Worm (Caenorhabditis elegans) whole organism, dauer: ENCODE measurements around the gene C01F1.6.

Experiments used
- unc-62 ChIP-seq: sonication (generic microtip); optimal IDR thresholded peaks from 2 replicates; lab custom pipeline; 2017; ENCODE audit warnings: missing biosample characterization, missing genetic modification reagents, missing genetic modification characterization

Gene C01F1.6

DNA sequence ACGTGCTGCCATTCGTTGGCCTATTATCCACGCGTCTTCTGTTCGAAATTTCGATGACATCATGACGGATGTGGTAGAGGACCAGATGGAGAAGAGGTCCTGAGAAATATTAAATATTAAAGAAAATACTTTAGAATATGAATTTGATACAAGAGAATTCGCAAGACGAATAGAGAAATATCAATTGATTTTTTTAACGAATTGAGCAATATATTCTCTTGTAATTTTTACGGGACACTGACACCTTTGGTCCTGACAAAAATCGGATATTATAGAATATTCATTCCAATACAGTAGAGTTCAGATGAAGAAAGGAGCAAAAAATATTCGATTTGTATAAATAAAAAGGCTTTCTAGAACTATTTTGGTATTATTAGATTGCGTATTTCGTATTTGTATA is at the start of gene C01F1.6:
TSS of gene C01F1.6 (minus strand) at position 101 of the 400 bp plus-strand sequence.
- no peak for TF ChIP-seq unc-62 (GFP tag; lab: Kevin White, UChicago)

ce11 chrII:4337731-4338130 is 49.7 kb upstream of the C01F1.6 start:
- TF ChIP-seq unc-62 (GFP tag; lab: Kevin White, UChicago) = no peak

DNA sequence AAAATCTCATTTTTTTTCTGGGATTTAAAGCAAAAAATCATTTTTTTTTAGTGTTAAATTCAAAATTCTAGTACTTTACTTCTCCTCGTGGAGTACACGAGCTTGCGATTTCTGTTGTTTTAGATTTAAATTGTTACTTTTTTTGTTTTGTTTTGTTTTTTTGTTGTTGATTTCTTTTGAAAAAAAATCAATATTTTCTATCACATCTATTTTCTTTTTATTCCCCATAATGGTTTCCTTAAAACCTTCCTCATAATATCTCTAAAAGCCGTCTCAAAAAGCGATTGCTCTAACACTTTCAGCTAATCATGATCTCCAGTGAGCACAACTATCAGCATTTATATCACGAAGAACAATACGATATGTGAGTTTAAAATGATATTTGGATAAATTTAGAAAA is 46.4 kb upstream of the C01F1.6 start, which contains the start of gene madf-3:
TSS of gene madf-3 (plus strand) at position 301 of the 400 bp plus-strand sequence.
- no peak for TF ChIP-seq unc-62 (GFP tag; lab: Kevin White, UChicago)

DNA sequence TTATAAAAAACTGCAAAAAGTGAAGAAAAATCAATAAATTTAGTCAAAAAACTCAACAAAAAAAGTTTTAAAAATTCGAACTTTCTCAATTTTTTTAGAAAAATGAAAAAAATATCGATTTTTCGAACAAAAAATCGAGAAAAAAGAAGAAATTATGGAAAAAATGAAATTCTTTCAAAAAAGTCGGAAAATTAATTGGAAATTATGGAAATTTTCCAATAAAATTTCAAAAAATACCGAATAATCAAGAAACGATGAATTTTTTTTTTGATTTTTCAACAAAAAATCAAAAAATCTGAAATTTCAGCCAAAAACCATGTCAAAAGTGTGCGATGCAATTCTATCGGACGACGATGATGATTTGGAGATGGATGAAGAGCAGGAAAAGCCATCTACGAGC is 40.7 kb upstream of the C01F1.6 start, which contains the start of gene H20J04.4:
TSS of gene H20J04.4 (plus strand) at position 301 of the 400 bp plus-strand sequence.
- TF ChIP-seq unc-62 (GFP tag; lab: Kevin White, UChicago) = no peak

DNA sequence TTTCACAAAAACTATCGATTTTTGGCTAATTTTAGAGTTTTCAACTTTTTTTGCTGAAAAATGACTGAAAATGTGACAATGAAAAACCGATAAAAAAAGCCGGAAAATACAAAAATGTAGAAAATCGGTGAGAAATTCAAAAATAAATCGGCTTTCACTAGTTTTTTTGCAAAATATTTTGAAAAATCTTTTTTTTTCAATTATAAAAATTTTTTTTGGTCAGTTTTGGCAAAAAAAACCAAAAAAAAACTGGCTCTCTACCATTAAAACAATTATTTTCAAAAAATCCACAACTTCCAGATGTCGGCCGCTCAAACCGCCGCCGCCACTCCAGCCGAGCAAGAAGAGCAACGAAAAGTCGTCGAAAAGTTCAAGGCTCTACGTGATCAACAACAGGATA is 38.4 kb upstream of the C01F1.6 start, which contains the start of gene pfd-2:
TSS of gene pfd-2 (plus strand) at position 301 of the 400 bp plus-strand sequence.
- no peak for TF ChIP-seq unc-62 (GFP tag; lab: Kevin White, UChicago)

DNA sequence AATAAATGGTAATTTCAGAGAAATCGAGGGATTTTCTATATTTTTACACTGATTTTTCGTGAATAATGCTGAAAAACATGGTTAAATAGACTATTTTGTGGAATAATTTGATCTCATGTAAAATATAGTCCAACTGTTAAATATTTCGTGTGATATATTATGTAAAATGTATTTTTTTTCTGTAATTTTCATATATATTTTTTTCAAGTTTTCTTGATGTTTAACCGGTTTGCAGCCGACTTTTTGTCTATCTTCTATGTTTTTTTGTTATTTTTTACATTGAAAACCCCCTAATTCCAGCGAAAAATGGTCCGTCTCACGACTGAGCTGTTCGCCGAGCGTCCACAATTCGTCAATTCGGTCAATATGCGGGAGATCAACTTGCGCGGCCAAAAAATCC is 36.0 kb upstream of the C01F1.6 start, which contains the start of gene mog-2:
TSS of gene mog-2 (plus strand) at position 301 of the 400 bp plus-strand sequence.
- TF ChIP-seq unc-62 (GFP tag; lab: Kevin White, UChicago) = no peak

ce11 chrII:4322871-4323270 is 34.9 kb upstream of the C01F1.6 start, which contains the start of gene H20J04.6:
H20J04.6 (plus strand) TSS chrII:4323256.
- no peak for TF ChIP-seq unc-62 (GFP tag; lab: Kevin White, UChicago)

DNA sequence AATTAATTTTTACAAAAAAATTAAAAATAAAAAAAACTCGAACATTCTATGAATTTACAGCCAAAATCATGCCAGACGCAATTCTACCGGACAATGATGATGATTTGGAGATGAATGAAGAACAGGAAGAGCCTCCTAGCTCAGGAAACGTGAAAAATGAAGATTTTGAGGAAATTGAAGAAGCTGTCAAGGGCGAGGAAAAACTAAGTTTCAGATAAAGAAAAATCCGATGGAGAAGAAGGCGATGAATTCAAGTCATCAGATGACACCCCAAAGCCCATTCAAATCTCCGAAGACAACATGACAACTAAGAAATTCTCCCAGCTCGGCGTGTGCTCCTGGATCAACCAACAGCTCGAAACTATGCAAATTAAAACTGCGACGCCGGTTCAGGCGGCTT is 33.8 kb upstream of the C01F1.6 start, which contains the start of gene Y52E8A.1:
TSS of gene Y52E8A.1 (plus strand) at position 301 of the 400 bp plus-strand sequence.
- TF ChIP-seq unc-62 (GFP tag; lab: Kevin White, UChicago) = no peak

DNA sequence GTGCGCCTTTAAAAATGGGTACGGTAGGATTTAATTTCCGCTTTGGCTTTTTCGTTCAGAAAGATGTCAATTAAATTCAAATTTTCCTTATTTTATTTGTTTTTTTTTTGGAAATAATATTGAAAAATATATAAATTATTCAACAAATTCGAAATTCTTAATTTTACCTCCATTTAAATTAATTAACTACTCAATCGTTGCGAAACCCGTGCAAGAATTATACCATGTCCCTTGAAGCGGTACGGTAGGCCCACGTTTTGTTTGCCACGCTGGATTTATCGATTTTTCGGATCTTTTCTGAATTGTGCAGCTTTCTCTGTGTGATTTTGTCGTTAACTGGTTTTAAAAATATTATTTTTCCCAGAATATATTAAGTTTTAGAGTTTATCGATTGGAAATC is 32.4 kb upstream of the C01F1.6 start, which contains the start of gene Y52E8A.2:
TSS of gene Y52E8A.2 (plus strand) at position 382 of the 400 bp plus-strand sequence.
- no peak for TF ChIP-seq unc-62 (GFP tag; lab: Kevin White, UChicago)

- no peak for TF ChIP-seq unc-62 (GFP tag; lab: Kevin White, UChicago)
Observed at ce11 chrII:4319537-4320019, 31.6 kb upstream of the C01F1.6 start, which contains the start of gene Y52E8A.6. Y52E8A.6 (minus strand) TSS chrII:4319969.

DNA sequence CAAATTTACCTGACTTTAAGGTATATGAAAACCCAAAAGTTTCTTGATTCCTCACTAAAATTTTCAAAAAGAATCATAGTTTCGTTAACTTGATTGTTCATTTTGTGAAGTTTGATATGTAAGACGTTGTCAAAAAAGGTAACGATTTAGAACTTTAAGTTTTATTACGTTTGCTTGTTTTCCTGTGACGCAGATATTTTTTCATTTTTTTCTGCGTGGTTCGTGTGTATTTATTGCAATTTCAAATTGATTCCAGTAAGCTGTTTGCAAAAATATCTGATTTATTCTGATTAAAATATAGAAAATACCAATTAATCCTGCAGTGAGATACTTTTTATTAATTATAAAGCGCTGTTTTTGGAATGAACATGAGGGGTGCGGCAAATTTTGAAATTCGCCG is 28.0 kb upstream of the C01F1.6 start, which contains the start of gene srw-40:
TSS of gene srw-40 (minus strand) at position 101 of the 400 bp plus-strand sequence.
- TF ChIP-seq unc-62 (GFP tag; lab: Kevin White, UChicago) = no peak

DNA sequence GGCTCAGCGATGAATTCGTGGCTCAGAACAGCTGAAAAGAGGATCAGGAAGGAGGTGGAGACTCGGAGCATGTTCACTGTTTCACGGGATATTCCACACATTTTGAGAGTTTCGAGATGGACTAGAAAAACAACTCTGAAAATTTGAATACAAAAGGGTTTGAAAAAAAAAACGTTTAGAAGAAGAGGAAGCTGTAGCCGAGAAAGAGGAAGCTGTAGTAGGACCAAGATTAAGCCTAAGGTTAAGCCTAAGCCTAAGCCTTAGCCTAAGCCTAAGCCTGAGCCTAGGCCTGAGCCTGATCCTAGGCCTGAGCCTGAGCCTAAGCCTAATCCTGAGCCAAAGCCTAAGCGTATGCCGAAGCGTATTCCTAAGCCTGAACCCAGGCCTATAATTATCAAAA is 24.1 kb upstream of the C01F1.6 start, which contains the start of gene plep-1:
TSS of gene plep-1 (minus strand) at position 101 of the 400 bp plus-strand sequence.
- TF ChIP-seq unc-62 (GFP tag; lab: Kevin White, UChicago) = no peak

ce11 chrII:4306921-4307630 is 19.1 kb upstream of the C01F1.6 start, which contains the start of gene Y52E8A.3:
Y52E8A.3 (minus strand) TSS chrII:4306971.
- no peak for TF ChIP-seq unc-62 (GFP tag; lab: Kevin White, UChicago)

DNA sequence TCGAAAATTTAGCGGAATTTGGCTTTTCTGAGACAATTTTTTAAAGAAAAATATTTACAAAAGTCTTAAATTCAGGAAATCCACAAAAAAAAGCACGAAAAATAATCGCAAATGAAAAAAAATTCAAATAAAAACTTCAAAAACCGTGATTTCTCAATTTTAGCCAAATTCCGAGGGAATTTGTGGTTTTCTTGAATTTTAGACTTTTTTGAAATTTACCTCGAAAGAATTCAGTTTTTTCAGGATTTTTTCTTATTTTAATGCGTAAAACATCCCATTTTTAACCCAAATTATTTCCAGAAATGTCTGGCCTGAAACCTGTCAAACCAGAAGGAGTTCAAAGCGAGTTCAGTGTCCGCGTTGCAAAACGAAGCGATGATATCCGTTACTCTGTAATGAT is 13.3 kb upstream of the C01F1.6 start, which contains the start of gene gtf-2F1:
TSS of gene gtf-2F1 (plus strand) at position 301 of the 400 bp plus-strand sequence.
- no peak for TF ChIP-seq unc-62 (GFP tag; lab: Kevin White, UChicago)

DNA sequence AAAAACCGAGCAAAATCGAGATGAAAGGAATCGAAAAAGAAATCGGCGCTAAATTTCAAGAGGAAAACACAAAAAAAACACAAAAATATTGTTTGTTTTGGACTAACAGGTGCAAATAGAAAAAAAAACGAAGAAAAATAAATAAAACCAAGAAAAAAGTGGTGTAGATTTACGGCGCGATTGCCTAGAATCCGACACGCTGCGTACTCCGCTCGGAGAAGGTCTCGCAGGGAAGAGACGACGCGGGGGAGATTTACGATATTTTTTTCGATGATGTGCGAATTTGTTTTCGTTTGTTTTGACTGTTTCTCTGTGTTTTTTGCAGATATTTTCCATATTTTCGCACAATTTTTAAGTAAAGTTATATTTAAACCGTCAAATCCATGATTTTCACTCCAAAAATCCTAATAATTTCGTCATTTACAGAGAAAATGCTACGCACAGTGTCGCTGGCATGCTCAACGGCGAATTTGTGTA is 11.3 kb upstream of the C01F1.6 start, which contains the start of gene sco-1:
TSS of gene sco-1 (plus strand) at position 427 of the 477 bp plus-strand sequence.
- no peak for TF ChIP-seq unc-62 (GFP tag; lab: Kevin White, UChicago)

DNA sequence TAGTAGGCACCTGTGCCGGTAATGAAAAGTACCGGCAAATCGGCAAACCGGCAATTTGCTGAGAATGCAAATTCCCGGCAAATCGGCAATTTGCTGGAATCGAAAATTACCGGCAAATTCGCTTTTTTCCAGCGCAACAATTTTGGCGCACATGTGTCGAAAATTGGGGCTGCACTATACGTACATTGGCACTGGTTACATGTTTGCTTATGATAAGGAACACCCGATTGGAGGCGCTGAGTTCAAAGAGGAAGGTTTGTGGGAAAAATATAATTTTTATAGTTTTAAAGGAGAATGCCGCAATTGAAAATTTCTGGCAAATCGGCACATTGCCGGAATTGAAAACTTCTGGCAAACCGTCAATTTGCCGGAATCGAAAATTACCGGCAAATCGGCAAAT is 9.2 kb upstream of the C01F1.6 start:
- TF ChIP-seq unc-62 (GFP tag; lab: Kevin White, UChicago) = no peak
